Worm (Caenorhabditis elegans): ENCODE results near the gene F10E9.11.

DNA sequence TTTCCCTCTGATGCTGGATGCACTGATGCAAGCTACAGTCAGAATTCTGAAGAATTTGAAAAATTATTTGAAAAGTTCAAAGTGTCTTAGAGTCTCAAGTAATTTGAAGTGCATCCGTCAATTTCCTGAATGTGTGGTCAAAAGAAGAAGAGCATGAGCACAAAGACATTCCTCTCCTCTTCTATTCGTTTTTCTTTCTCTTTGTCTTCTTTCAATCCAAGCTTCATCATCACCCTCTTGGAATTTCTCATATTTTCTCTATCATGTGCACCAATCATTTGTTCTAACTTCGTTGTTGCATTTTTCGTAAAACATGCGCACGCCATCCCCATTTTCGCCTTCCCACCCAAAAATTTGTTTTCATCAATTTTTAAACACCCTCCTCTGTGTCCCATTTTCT lies 33.1 kb downstream of the F10E9.11 start:
- no peak for TF ChIP-seq pros-1 (tag; optimal IDR thresholded peaks at IDR 0.05)
- TF ChIP-seq hlh-15 (tag; optimal IDR thresholded peaks at IDR 0.05), result no peak
- TF ChIP-seq pha-4 (tag; optimal IDR thresholded peaks at IDR 0.05), result no peak
- TF ChIP-seq mec-3 (tag; optimal IDR thresholded peaks at IDR 0.05; ENCODE audit: borderline replicate concordance), result no peak
- TF ChIP-seq fkh-6 (tag; optimal IDR thresholded peaks at IDR 0.05), result no peak
- TF ChIP-seq nhr-11 (tag; optimal IDR thresholded peaks at IDR 0.05), result no peak
- TF ChIP-seq ama-1 (optimal IDR thresholded peaks at IDR 0.05), result no peak
- TF ChIP-seq pha-2 (tag; optimal IDR thresholded peaks at IDR 0.05), result no peak
- TF ChIP-seq hlh-13 (GFP tag; optimal IDR thresholded peaks at IDR 0.05), result no peak
- no peak for TF ChIP-seq unc-86 (tag; optimal IDR thresholded peaks at IDR 0.05)

Data from whole organism, late embryonic.